Worm (Caenorhabditis elegans): ENCODE results near the gene ttr-49.
"Not testable (repeated sequence)": the region's sequence is repeated elsewhere in the genome, so short reads cannot be mapped to it uniquely, and the experiment has no call there.

ttr-49 gene

DNA sequence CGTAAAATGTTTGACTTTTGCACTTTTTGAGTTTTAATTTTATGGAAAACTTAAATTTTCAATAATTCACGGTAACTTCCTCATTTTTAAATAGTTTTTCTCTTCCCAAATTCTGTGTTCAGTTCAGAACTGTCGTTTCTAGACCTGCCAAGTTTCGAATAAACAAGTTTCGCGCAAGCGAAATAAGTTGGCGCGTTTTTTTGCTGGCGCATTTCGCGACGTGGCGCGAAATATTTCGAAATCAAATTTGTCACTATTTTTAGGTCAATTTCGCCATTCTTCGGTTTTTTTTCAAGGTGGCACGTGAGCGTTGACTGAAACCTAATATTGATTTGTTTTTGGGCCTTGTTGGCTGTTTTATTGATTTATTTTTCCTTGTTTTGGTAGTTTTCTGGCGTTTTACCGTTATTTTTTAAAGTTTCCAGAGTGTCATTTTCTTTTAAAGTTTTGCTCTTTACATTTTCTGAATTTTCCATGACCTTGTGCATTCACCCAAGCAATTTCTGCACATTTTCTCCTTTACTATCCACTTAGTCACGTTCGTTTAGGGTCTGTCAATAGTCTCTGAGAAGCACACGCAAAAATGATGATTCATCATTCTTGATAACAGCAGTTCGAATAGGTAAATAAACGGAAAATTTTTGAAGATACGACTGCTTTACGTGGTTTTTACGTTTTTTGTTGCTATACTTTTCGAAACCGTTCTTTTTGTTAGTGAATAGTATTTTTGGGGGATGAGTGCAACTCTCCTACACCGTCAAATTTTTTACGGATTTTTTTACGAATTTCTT lies 26.4 kb upstream of the ttr-49 start:
- no peak for TF ChIP-seq nhr-129 (tag; optimal IDR thresholded peaks at IDR 0.05)
- TF ChIP-seq sem-4 (tag; optimal IDR thresholded peaks at IDR 0.05), result no peak
- TF ChIP-seq Y55F3AM.14 (GFP tag; optimal IDR thresholded peaks at IDR 0.05), result no peak
- TF ChIP-seq crh-2 (tag; optimal IDR thresholded peaks at IDR 0.05), result peak; percentile 10
- TF ChIP-seq unc-55 (GFP tag; optimal IDR thresholded peaks at IDR 0.05), result no peak
- no peak for TF ChIP-seq alr-1 (tag; optimal IDR thresholded peaks at IDR 0.05)
- no peak for TF ChIP-seq snpc-4 (tag; optimal IDR thresholded peaks at IDR 0.05)
- TF ChIP-seq fos-1 (tag; optimal IDR thresholded peaks at IDR 0.05), result peak; percentile 76
- TF ChIP-seq F13H6.1 (tag; optimal IDR thresholded peaks at IDR 0.05), result no peak

DNA sequence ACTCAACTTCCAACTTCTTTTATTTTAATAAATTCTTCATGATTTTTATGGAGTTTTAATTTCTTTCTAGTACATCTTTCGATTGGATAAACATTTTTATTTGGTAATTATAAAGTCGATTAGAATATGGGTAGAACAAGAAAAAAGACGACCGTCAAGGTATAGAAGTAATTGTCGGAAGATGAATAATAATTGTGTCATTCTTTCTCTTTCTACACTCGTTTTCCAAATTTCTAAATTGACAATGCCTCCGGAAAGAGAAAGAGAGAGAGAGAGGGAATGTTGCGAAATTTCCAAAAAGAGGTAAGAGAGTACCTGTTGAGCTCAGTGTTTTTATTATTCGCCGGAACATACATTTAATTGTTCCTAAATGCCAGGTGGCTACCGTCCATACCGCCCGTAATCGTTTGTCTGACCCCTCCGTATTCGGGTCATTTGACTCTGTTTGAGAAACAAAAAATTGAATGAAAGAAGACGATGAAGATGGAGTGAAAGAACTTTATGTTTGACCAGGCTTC lies 25.6 kb upstream of the ttr-49 start, which contains the start of gene E02C12.12:
Gene E02C12.12, minus strand, starts transcription at position 468 of the 518 bp plus-strand sequence.
- TF ChIP-seq unc-39 (tag; optimal IDR thresholded peaks at IDR 0.05) (no peak), lsy-2 (tag; optimal IDR thresholded peaks at IDR 0.05) (no peak), skn-1 (tag; optimal IDR thresholded peaks at IDR 0.05) (no peak), sma-9 (GFP tag; optimal IDR thresholded peaks at IDR 0.05) (no peak), sma-9 (tag; optimal IDR thresholded peaks at IDR 0.05) (no peak), zag-1 (tag; optimal IDR thresholded peaks at IDR 0.05) (no peak), crh-2 (tag; optimal IDR thresholded peaks at IDR 0.05) (no peak), elt-3 (tag; optimal IDR thresholded peaks at IDR 0.05) (no peak), nhr-77 (tag; optimal IDR thresholded peaks at IDR 0.05) (no peak), mdl-1 (tag; optimal IDR thresholded peaks at IDR 0.05) (no peak), R02D3.7 (tag; optimal IDR thresholded peaks at IDR 0.05) (no peak), mab-5 (tag; optimal IDR thresholded peaks at IDR 0.05) (no peak), nhr-12 (tag; optimal IDR thresholded peaks at IDR 0.05) (no peak), gmeb-1 (tag; optimal IDR thresholded peaks at IDR 0.05) (no peak), sma-3 (GFP tag; optimal IDR thresholded peaks at IDR 0.05) (no peak), ceh-82 (tag; optimal IDR thresholded peaks at IDR 0.05) (no peak), ztf-11 (tag; optimal IDR thresholded peaks at IDR 0.05) (no peak), aly-2 (tag; optimal IDR thresholded peaks at IDR 0.05) (no peak), fos-1 (tag; optimal IDR thresholded peaks at IDR 0.05) (no peak), Y55F3AM.14 (GFP tag; optimal IDR thresholded peaks at IDR 0.05) (no peak), egl-27 (tag; optimal IDR thresholded peaks at IDR 0.05) (no peak)

DNA sequence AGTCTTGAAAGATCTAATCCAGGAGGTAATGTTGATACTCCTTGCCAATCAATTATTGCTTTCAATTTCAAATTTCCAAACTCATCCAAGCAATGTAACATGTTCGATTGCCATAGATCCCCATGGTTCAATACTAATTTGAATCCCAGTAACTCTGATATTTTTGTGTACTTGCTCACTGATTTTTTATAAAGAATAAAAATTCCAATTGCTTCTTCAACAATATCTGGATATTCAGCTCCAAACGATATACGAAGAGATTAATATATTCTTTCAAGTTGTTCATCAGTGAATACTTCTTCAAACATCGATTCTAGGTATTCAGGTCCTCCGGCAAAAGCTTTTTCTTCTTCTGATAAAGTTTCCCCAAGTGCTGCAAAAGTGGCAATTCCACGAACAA lies 23.5 kb upstream of the ttr-49 start, which contains the start of gene E02C12.11:
Gene E02C12.11, minus strand, starts transcription at position 101 of the 400 bp plus-strand sequence.
- TF ChIP-seq crh-2, mdl-1, fos-1 (tag; optimal IDR thresholded peaks at IDR 0.05): not testable (repeated sequence)

DNA sequence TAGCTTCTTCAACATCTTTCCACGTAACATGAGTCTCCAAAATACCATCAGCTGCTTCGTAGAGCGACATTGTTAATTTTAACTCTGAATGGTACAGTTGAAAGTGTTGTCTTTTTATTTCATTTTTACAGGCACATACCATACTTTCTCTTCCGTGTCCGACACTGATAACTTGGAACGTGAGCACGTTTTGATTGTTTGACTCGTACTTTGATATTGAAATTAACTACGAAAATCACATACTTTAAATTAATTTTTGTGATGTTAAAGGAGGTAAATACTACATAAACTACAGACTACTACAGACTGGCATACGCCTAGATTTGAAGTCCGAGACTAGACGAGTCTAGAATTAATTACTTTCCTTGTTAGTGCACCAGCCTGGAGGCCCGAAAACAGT lies 22.0 kb upstream of the ttr-49 start, which contains the start of gene E02C12.10:
Gene E02C12.10, minus strand, starts transcription at position 75 of the 400 bp plus-strand sequence.
- TF ChIP-seq nhr-6 (tag; optimal IDR thresholded peaks at IDR 0.05) (no peak), Y55F3AM.14 (GFP tag; optimal IDR thresholded peaks at IDR 0.05) (no peak), lin-39 (tag; optimal IDR thresholded peaks at IDR 0.05) (no peak), nhr-25 (tag; optimal IDR thresholded peaks at IDR 0.05) (no peak), unc-62 (GFP tag; optimal IDR thresholded peaks at IDR 0.05) (no peak), gmeb-1 (tag; optimal IDR thresholded peaks at IDR 0.05) (no peak), mab-5 (tag; optimal IDR thresholded peaks at IDR 0.05) (no peak), unc-55 (GFP tag; optimal IDR thresholded peaks at IDR 0.05) (no peak), mbf-1 (tag; optimal IDR thresholded peaks at IDR 0.05) (no peak), elt-1 (tag; optimal IDR thresholded peaks at IDR 0.05) (no peak), skn-1 (tag; optimal IDR thresholded peaks at IDR 0.05) (no peak), nhr-12 (tag; optimal IDR thresholded peaks at IDR 0.05) (no peak), ztf-4 (tag; optimal IDR thresholded peaks at IDR 0.05) (no peak), unc-39 (tag; optimal IDR thresholded peaks at IDR 0.05) (no peak)

DNA sequence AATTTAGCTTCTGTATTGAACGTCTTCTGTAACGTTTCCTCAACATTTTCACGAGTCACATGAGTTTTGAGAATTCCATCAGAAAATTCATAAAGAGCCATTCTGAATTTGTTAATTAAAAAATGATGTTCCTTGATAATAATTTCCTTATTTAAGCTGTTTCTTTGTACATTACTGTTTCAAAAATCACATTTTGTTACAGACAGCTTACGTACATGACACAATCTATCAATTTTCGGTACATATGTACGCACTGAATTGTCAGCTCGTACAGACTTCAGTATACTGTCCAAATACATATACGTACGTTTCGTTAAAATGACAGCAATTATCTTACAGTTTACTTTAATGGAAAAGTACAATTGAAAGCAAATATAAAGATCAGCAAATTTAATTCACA lies 20.1 kb upstream of the ttr-49 start, which contains the start of gene E02C12.19:
Gene E02C12.19, minus strand, starts transcription at position 101 of the 400 bp plus-strand sequence.
- no peak for TF ChIP-seq gmeb-1 (tag; optimal IDR thresholded peaks at IDR 0.05)
- no peak for TF ChIP-seq crh-2 (tag; optimal IDR thresholded peaks at IDR 0.05)

Data from whole organism, L2 larva.